Fruit fly (Drosophila melanogaster): Measurements from ENCODE around the gene CG17781.

dm6 chr3R:24376565-24376964 lies 1.1 kb upstream of the CG17781 start, which contains the start of gene CG33342:
- TF ChIP-seq CG8478 (optimal IDR thresholded peaks at IDR 0.05) = no peak
- no peak for TF ChIP-seq usp (GFP tag; optimal IDR thresholded peaks at IDR 0.05)
- no peak for TF ChIP-seq psq (optimal IDR thresholded peaks at IDR 0.05)
- TF ChIP-seq Dll (optimal IDR thresholded peaks at IDR 0.05) = no peak

Data from whole organism.